Fruit fly (Drosophila melanogaster): ENCODE measurements around the gene CG1750.

CG1750 gene

dm6 chr3R:31285791-31286190, 31.1 kb upstream of the CG1750 start:
- TF ChIP-seq CG12605 (GFP tag; IDR thresholded peaks at IDR 0.05) (no peak), CG32121 (GFP tag; IDR thresholded peaks at IDR 0.05) (no peak), Pif1A (GFP tag; optimal IDR thresholded peaks at IDR 0.05) (no peak), D1 (tag; optimal IDR thresholded peaks at IDR 0.05) (no peak), CG8159 (tag; optimal IDR thresholded peaks at IDR 0.05) (peak; percentile 62), CG17806 (tag; optimal IDR thresholded peaks at IDR 0.05) (peak; percentile 50), CG14655 (GFP tag; optimal IDR thresholded peaks at IDR 0.05) (peak; percentile 51), Snoo (tag; optimal IDR thresholded peaks at IDR 0.05) (no peak), CG15710 (tag; optimal IDR thresholded peaks at IDR 0.05) (peak; percentile 51), fd96Ca (GFP tag; IDR thresholded peaks at IDR 0.05) (no peak), gl (tag; optimal IDR thresholded peaks at IDR 0.05) (no peak), Pif1B (GFP tag; optimal IDR thresholded peaks at IDR 0.05) (no peak), CG10348 (GFP tag; IDR thresholded peaks at IDR 0.05) (no peak), CG34367 (tag; optimal IDR thresholded peaks at IDR 0.05) (peak; percentile 39), Ets98B (GFP tag; IDR thresholded peaks at IDR 0.05) (no peak), rn (GFP tag; IDR thresholded peaks at IDR 0.05) (no peak), CG13204 (GFP tag; optimal IDR thresholded peaks at IDR 0.05) (no peak), CG4496 (GFP tag; IDR thresholded peaks at IDR 0.05) (no peak), CG8301 (tag; optimal IDR thresholded peaks at IDR 0.05) (peak; percentile 20), CG9948 (tag; optimal IDR thresholded peaks at IDR 0.05) (peak; percentile 51), EcR (GFP tag; optimal IDR thresholded peaks at IDR 0.05) (no peak)

- TF ChIP-seq CG10348 (GFP tag; IDR thresholded peaks at IDR 0.05) (no peak), CG8159 (tag; optimal IDR thresholded peaks at IDR 0.05) (peak; percentile 15)
Observed at dm6 chr3R:31270783-31271427, 16.2 kb upstream of the CG1750 start.

DNA sequence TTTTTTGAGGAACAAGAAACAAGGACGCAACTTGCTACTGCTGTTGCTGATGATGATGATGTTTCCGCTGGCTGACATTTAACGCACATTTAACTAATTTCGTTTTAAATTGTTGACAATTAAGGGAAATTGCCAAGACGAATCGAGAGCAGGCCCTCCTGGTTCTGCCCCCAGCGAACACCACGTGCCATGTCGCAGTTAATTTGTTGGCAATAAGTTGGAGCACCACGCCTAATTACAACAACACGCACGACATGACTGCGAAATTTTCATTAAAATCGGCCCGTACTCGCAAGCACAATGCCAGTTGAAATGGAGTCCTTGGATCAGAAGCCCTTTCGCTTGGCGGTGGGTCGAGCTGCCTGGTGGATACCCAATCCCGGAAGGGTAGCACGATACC, 10.7 kb upstream of the CG1750 start, which contains the start of gene ppk24:
Gene ppk24, plus strand, starts transcription at position 301 of the 400 bp plus-strand sequence.
- TF ChIP-seq fd96Ca (GFP tag; IDR thresholded peaks at IDR 0.05) (no peak), gl (tag; optimal IDR thresholded peaks at IDR 0.05) (no peak), CG4496 (GFP tag; IDR thresholded peaks at IDR 0.05) (no peak), CG12605 (GFP tag; IDR thresholded peaks at IDR 0.05) (no peak), Ets98B (GFP tag; IDR thresholded peaks at IDR 0.05) (no peak), CG10348 (GFP tag; IDR thresholded peaks at IDR 0.05) (no peak), Snoo (tag; optimal IDR thresholded peaks at IDR 0.05) (no peak), CG8159 (tag; optimal IDR thresholded peaks at IDR 0.05) (no peak)

dm6 chr3R:31263934-31264333, 9.2 kb upstream of the CG1750 start:
- TF ChIP-seq rn (GFP tag; IDR thresholded peaks at IDR 0.05) (no peak), CG10348 (GFP tag; IDR thresholded peaks at IDR 0.05) (no peak), Snoo (tag; optimal IDR thresholded peaks at IDR 0.05) (no peak), EcR (GFP tag; optimal IDR thresholded peaks at IDR 0.05) (no peak), CG9948 (tag; optimal IDR thresholded peaks at IDR 0.05) (no peak), D1 (tag; optimal IDR thresholded peaks at IDR 0.05) (no peak), CG17806 (tag; optimal IDR thresholded peaks at IDR 0.05) (no peak)

- TF ChIP-seq Ets98B (GFP tag; IDR thresholded peaks at IDR 0.05) (no peak), Pif1B (GFP tag; optimal IDR thresholded peaks at IDR 0.05) (no peak), CG17806 (tag; optimal IDR thresholded peaks at IDR 0.05) (no peak), Pif1A (GFP tag; optimal IDR thresholded peaks at IDR 0.05) (no peak), CG14655 (GFP tag; optimal IDR thresholded peaks at IDR 0.05) (no peak), D1 (tag; optimal IDR thresholded peaks at IDR 0.05) (no peak)
Observed at dm6 chr3R:31262298-31262697, 7.6 kb upstream of the CG1750 start, which contains the start of gene CAH5. Gene CAH5, plus strand, starts transcription at chr3R:31262598.

DNA sequence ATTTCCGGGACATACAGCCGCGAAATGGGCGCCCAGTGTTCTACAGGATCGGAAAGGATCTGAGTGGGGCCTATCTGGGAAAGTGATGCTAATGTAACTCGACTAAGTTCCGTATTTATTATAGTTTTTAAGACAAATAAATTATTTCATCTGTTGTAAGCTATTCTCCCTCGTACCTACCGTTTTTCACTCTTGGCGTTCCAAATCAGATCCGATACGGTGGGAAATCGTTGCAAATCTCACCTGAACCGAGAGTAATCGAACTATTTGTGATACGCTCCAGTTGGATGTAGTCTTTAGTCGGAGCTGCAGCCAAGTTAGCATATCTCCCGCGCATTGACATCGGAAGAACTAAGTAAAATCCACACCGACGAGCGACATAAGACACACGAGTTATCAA, 5.2 kb upstream of the CG1750 start, which contains the start of gene CAH16:
Gene CAH16, plus strand, starts transcription at position 301 of the 400 bp plus-strand sequence.
- TF ChIP-seq CG4496 (GFP tag; IDR thresholded peaks at IDR 0.05) (no peak), D1 (tag; optimal IDR thresholded peaks at IDR 0.05) (no peak), CG14655 (GFP tag; optimal IDR thresholded peaks at IDR 0.05) (no peak), Pif1A (GFP tag; optimal IDR thresholded peaks at IDR 0.05) (no peak), Pif1B (GFP tag; optimal IDR thresholded peaks at IDR 0.05) (no peak), CG32121 (GFP tag; IDR thresholded peaks at IDR 0.05) (no peak), CG13204 (GFP tag; optimal IDR thresholded peaks at IDR 0.05) (no peak), CG10348 (GFP tag; IDR thresholded peaks at IDR 0.05) (no peak), fd96Ca (GFP tag; IDR thresholded peaks at IDR 0.05) (no peak), gl (tag; optimal IDR thresholded peaks at IDR 0.05) (no peak), CG34367 (tag; optimal IDR thresholded peaks at IDR 0.05) (no peak), CG8159 (tag; optimal IDR thresholded peaks at IDR 0.05) (no peak), CG15710 (tag; optimal IDR thresholded peaks at IDR 0.05) (no peak), CG12605 (GFP tag; IDR thresholded peaks at IDR 0.05) (no peak), CG9948 (tag; optimal IDR thresholded peaks at IDR 0.05) (no peak), Ets98B (GFP tag; IDR thresholded peaks at IDR 0.05) (no peak)

DNA sequence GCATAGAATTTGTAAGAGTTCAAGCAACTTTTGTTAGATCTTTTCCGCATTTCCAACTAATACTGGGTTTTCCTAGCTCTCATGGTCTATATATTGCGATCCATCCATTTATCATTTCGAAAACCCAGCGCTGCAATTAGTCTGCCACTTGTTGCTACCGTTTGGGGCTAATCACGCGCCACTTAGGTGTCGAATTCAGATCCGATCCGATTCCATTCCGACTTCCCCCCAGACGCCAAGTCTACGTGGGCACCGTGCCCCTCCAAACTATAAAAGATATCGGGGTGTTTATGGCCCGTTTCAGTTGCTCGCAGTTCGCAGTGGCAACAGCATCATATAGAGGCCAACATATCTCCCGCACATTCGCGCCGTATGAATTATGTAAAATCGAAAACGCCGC, 2.6 kb upstream of the CG1750 start, which contains the start of gene CAH6:
Gene CAH6, plus strand, starts transcription at position 301 of the 400 bp plus-strand sequence.
- TF ChIP-seq CG12605 (GFP tag; IDR thresholded peaks at IDR 0.05) (no peak), fd96Ca (GFP tag; IDR thresholded peaks at IDR 0.05) (no peak), CG13204 (GFP tag; optimal IDR thresholded peaks at IDR 0.05) (no peak), CG15710 (tag; optimal IDR thresholded peaks at IDR 0.05) (no peak)

Data from whole organism, pupa.